Worm (Caenorhabditis elegans) whole organism, L3 larva: ENCODE results near the gene srh-87.
"Not testable (repeated sequence)": the region's sequence is repeated elsewhere in the genome, so short reads cannot be mapped to it uniquely, and the experiment has no call there.

Experiments
- R02D3.7 ChIP-seq: fragments of 150-350 bp; optimal IDR thresholded peaks from 2 replicates; lab custom pipeline; 2014; ENCODE audit warnings: missing biosample characterization, missing genetic modification characterization
- ZK546.5 ChIP-seq: sonication (generic microtip); optimal IDR thresholded peaks from 2 replicates; lab custom pipeline; 2017; ENCODE audit warnings: missing biosample characterization, missing genetic modification characterization
- ama-1 ChIP-seq: fragments of 150-350 bp; optimal IDR thresholded peaks from 2 replicates; lab custom pipeline; 2018
- ceh-16 ChIP-seq: sonication (generic microtip); optimal IDR thresholded peaks from 2 replicates; lab custom pipeline; 2017; ENCODE audit warnings: missing biosample characterization, missing genetic modification characterization
- ceh-28 ChIP-seq: fragments of 150-350 bp; optimal IDR thresholded peaks from 2 replicates; lab custom pipeline; 2014; ENCODE audit warnings: missing biosample characterization, missing genetic modification reagents, missing genetic modification characterization
- ceh-82 ChIP-seq: fragments of 150-350 bp; optimal IDR thresholded peaks from 2 replicates; lab custom pipeline; 2014; ENCODE audit warnings: missing biosample characterization, missing genetic modification characterization
- ceh-9 ChIP-seq: sonication (generic microtip); optimal IDR thresholded peaks from 2 replicates; lab custom pipeline; 2018; ENCODE audit warnings: missing biosample characterization, missing genetic modification characterization
- daf-12 ChIP-seq: fragments of 150-350 bp; optimal IDR thresholded peaks from 2 replicates; lab custom pipeline; 2014; ENCODE audit warnings: missing biosample characterization, missing genetic modification reagents, missing genetic modification characterization
- egl-5 ChIP-seq: fragments of 150-350 bp; optimal IDR thresholded peaks from 2 replicates; lab custom pipeline; 2017; ENCODE audit warnings: missing biosample characterization, missing genetic modification reagents, missing genetic modification characterization, inconsistent platforms
- elt-1 ChIP-seq: fragments of 150-350 bp; optimal IDR thresholded peaks from 2 replicates; lab custom pipeline; 2014; ENCODE audit warnings: missing biosample characterization, missing genetic modification characterization
- fkh-10 ChIP-seq: sonication (generic microtip); optimal IDR thresholded peaks from 2 replicates; lab custom pipeline; 2017; ENCODE audit warnings: missing biosample characterization, missing genetic modification reagents, missing genetic modification characterization
- hmg-11 ChIP-seq: sonication (generic microtip); optimal IDR thresholded peaks from 2 replicates; lab custom pipeline; 2016; ENCODE audit warnings: missing genetic modification characterization, missing compliant biosample characterization
- jun-1 ChIP-seq: fragments of 150-350 bp; optimal IDR thresholded peaks from 2 replicates; lab custom pipeline; 2014; ENCODE audit warnings: missing biosample characterization, missing genetic modification reagents, missing genetic modification characterization
- lsy-12 ChIP-seq: sonication (generic microtip); optimal IDR thresholded peaks from 2 replicates; lab custom pipeline; 2016; ENCODE audit warnings: mild to moderate bottlenecking, missing genetic modification characterization, missing compliant biosample characterization
- nfya-1 ChIP-seq: sonication (generic microtip); optimal IDR thresholded peaks from 2 replicates; lab custom pipeline; 2017; ENCODE audit warnings: missing genetic modification characterization, mild to moderate bottlenecking, missing compliant biosample characterization, antibody characterized with exemption, moderate library complexity; ENCODE audit not compliant: insufficient read depth
- nhr-11 ChIP-seq: fragments of 150-350 bp; optimal IDR thresholded peaks from 2 replicates; lab custom pipeline; 2014; ENCODE audit warnings: missing biosample characterization, missing genetic modification characterization
- nhr-12 ChIP-seq: fragments of 150-350 bp; optimal IDR thresholded peaks from 2 replicates; lab custom pipeline; 2014; ENCODE audit warnings: missing biosample characterization, missing genetic modification characterization
- nhr-237 ChIP-seq: fragments of 150-350 bp; optimal IDR thresholded peaks from 2 replicates; lab custom pipeline; 2014; ENCODE audit warnings: missing biosample characterization, missing genetic modification characterization
- nhr-25 ChIP-seq: sonication (generic microtip); optimal IDR thresholded peaks from 2 replicates; lab custom pipeline; 2017; ENCODE audit warnings: missing biosample characterization, missing genetic modification characterization
- nhr-28 ChIP-seq: fragments of 150-350 bp; optimal IDR thresholded peaks from 2 replicates; lab custom pipeline; 2014; ENCODE audit warnings: missing biosample characterization, missing genetic modification characterization
- nhr-43 ChIP-seq: sonication (generic microtip); optimal IDR thresholded peaks from 2 replicates; lab custom pipeline; 2016; ENCODE audit warnings: mild to moderate bottlenecking, missing genetic modification characterization, missing compliant biosample characterization; ENCODE audit not compliant: poor library complexity, severe bottlenecking
- nhr-67 ChIP-seq: fragments of 150-350 bp; optimal IDR thresholded peaks from 2 replicates; lab custom pipeline; 2014; ENCODE audit warnings: missing biosample characterization, missing genetic modification characterization
- nhr-76 ChIP-seq: fragments of 150-350 bp; sonication (generic microtip); optimal IDR thresholded peaks from 5 replicates; lab custom pipeline; 2014; ENCODE audit warnings: missing biosample characterization, missing genetic modification characterization
- nhr-77 ChIP-seq: fragments of 150-350 bp; optimal IDR thresholded peaks from 2 replicates; lab custom pipeline; 2014; ENCODE audit warnings: missing biosample characterization, missing genetic modification characterization
- pqm-1 ChIP-seq: fragments of 150-350 bp; optimal IDR thresholded peaks from 2 replicates; lab custom pipeline; 2017; ENCODE audit warnings: missing biosample characterization, missing genetic modification characterization, inconsistent platforms
- sea-2 ChIP-seq: fragments of 150-350 bp; sonication (generic microtip); optimal IDR thresholded peaks from 4 replicates; lab custom pipeline; 2014; ENCODE audit warnings: missing biosample characterization, missing genetic modification reagents, missing genetic modification characterization
- skn-1 ChIP-seq: fragments of 150-350 bp; optimal IDR thresholded peaks from 2 replicates; lab custom pipeline; 2014; ENCODE audit warnings: missing biosample characterization, missing genetic modification characterization
- snpc-4 ChIP-seq: fragments of 150-350 bp; optimal IDR thresholded peaks from 2 replicates; lab custom pipeline; 2014; ENCODE audit warnings: missing biosample characterization, missing genetic modification characterization
- tbx-2 ChIP-seq: sonication (generic microtip); optimal IDR thresholded peaks from 2 replicates; lab custom pipeline; 2016; ENCODE audit warnings: mild to moderate bottlenecking, missing genetic modification characterization, missing compliant biosample characterization
- unc-39 ChIP-seq: sonication (generic microtip); optimal IDR thresholded peaks from 4 replicates; lab custom pipeline; 2017; ENCODE audit warnings: missing biosample characterization, missing genetic modification characterization
- zag-1 ChIP-seq: fragments of 150-350 bp; optimal IDR thresholded peaks from 2 replicates; lab custom pipeline; 2014; ENCODE audit warnings: missing biosample characterization, missing genetic modification characterization
- ztf-4 ChIP-seq: fragments of 150-350 bp; optimal IDR thresholded peaks from 2 replicates; lab custom pipeline; 2014; ENCODE audit warnings: missing biosample characterization, missing genetic modification characterization

Gene srh-87

ce11 chrV:2985309-2985708 is 39.8 kb upstream of the srh-87 start, which contains the start of gene srw-139:
Gene srw-139 (minus strand): TSS chrV:2985409.
- TF ChIP-seq egl-5 (tag; lab: Kevin White, UChicago), result no peak
- TF ChIP-seq ztf-4 (tag; lab: Kevin White, UChicago), result no peak
- TF ChIP-seq ama-1 (lab: Kevin White, UChicago), result no peak
- TF ChIP-seq tbx-2 (tag; lab: Kevin White, UChicago), result no peak
- TF ChIP-seq pqm-1 (tag; lab: Kevin White, UChicago), result no peak
- no peak for TF ChIP-seq nhr-28 (tag; lab: Kevin White, UChicago)
- no peak for TF ChIP-seq nhr-237
- TF ChIP-seq nhr-77 (tag; lab: Kevin White, UChicago), result no peak
- TF ChIP-seq sea-2 (GFP tag; lab: Kevin White, UChicago), result no peak
- TF ChIP-seq daf-12 (tag; lab: Kevin White, UChicago), result no peak
- no peak for TF ChIP-seq snpc-4 (tag; lab: Kevin White, UChicago)
- TF ChIP-seq nhr-76 (tag; lab: Kevin White, UChicago), result no peak
- no peak for TF ChIP-seq nhr-12 (tag; lab: Kevin White, UChicago)
- no peak for TF ChIP-seq nhr-25 (tag; lab: Kevin White, UChicago)
- no peak for TF ChIP-seq ceh-82
- TF ChIP-seq nhr-11 (tag; lab: Kevin White, UChicago), result no peak

DNA sequence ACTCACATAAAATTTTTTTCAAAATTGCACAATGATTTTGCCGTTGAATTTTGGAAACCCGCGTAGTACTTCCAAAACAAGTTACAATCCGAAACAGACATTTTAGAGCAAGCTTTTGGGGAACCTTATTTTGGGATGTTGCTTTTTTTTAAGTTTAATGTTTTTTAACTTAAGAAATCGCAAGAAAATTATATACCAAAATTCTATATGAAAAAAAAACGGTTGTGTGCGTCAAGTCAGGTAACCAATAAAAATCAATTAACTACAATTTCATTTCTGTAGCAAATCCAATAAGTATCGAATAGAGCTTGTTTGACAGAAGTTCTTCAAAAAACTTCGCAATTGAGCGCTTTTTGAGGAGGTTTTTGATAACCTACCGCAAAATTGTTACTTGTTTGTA is 37.8 kb upstream of the srh-87 start, which contains the start of gene srw-117:
Gene srw-117 (minus strand): TSS at position 101 of the 400 bp plus-strand sequence.
- TF ChIP-seq ceh-9 (tag; lab: Kevin White, UChicago) (no peak), zag-1 (tag; lab: Kevin White, UChicago) (no peak), nhr-237 (no peak), fkh-10 (GFP tag; lab: Kevin White, UChicago) (no peak)

- TF ChIP-seq nhr-11 (tag; lab: Kevin White, UChicago), result no peak
- TF ChIP-seq nhr-25 (tag; lab: Kevin White, UChicago), result no peak
- no peak for TF ChIP-seq lsy-12 (tag; lab: Kevin White, UChicago)
- no peak for TF ChIP-seq skn-1 (tag; lab: Kevin White, UChicago)
- TF ChIP-seq R02D3.7 (tag; lab: Kevin White, UChicago), result no peak
- TF ChIP-seq nhr-12 (tag; lab: Kevin White, UChicago), result no peak
Measured at ce11 chrV:2979978-2980377, 34.5 kb upstream of the srh-87 start, which contains the start of gene srw-118. Gene srw-118 (minus strand): TSS chrV:2980078.

DNA sequence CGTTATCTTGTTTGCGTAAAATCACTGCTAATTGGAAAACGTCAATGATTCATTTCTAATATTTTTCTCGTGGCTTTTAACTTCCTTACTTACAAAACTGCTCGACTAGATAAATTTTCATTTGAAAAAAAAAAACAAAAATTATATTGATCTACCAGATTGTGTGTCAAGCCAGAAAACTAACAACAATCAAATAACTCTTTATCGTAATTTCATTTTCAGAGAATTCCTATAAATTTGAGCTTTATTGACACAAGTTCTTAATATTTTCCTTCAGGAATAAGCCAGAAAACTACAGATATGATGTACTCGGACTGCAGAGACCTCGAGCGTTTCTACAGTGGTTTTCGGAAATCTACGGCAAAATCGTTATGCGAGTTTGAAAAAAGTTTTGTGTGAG is 30.8 kb upstream of the srh-87 start, which contains the start of gene srw-124:
Gene srw-124 (plus strand): TSS at position 301 of the 400 bp plus-strand sequence.
- TF ChIP-seq nhr-28 (tag; lab: Kevin White, UChicago) (no peak), pqm-1 (tag; lab: Kevin White, UChicago) (no peak), nhr-25 (tag; lab: Kevin White, UChicago) (no peak), nhr-67 (tag; lab: Kevin White, UChicago) (no peak), daf-12 (tag; lab: Kevin White, UChicago) (no peak), nhr-76 (tag; lab: Kevin White, UChicago) (no peak), elt-1 (tag; lab: Kevin White, UChicago) (no peak), nhr-43 (tag; lab: Kevin White, UChicago) (no peak), R02D3.7 (tag; lab: Kevin White, UChicago) (no peak), ZK546.5 (tag; lab: Kevin White, UChicago) (no peak), ceh-16 (no peak), lsy-12 (tag; lab: Kevin White, UChicago) (no peak), tbx-2 (tag; lab: Kevin White, UChicago) (no peak), nfya-1 (tag; lab: Kevin White, UChicago) (no peak), ama-1 (lab: Kevin White, UChicago) (no peak), jun-1 (tag; lab: Kevin White, UChicago) (no peak), hmg-11 (tag; lab: Kevin White, UChicago) (no peak), ceh-9 (tag; lab: Kevin White, UChicago) (no peak)

DNA sequence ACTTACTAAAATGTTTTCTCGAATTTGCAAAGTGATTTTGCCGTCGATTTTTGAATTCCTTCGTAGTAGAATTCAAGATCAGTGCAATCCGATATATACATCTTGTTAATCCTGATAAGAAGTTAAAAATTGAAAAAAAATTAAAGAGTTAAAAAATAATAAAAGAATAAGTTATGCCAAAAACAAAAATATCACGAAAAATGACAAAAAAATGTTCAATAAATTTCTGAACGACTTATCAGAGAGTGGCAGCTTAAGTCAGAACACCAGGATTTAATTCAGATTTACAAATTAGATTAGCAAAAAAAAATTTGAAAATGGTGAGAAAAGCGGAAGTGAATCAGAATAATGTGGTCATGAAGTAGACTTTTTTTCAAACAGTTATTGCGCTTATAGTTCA is 29.8 kb upstream of the srh-87 start, which contains the start of gene srw-123:
Gene srw-123 (minus strand): TSS at position 101 of the 400 bp plus-strand sequence.
- not testable (repeated sequence) for TF ChIP-seq ceh-28 (tag; lab: Kevin White, UChicago); pqm-1 (tag; lab: Kevin White, UChicago); unc-39
